Worm (Caenorhabditis elegans) whole organism, early embryonic: Measurements from ENCODE around the gene rpc-2.

Source experiments
- B0310.2 ChIP-seq: sonication (generic microtip); optimal IDR thresholded peaks from 2 replicates; lab custom pipeline; 2016; ENCODE audit warnings: mild to moderate bottlenecking, missing genetic modification characterization, missing compliant biosample characterization
- F13C5.2 ChIP-seq: sonication (generic microtip); optimal IDR thresholded peaks from 2 replicates; lab custom pipeline; 2017; ENCODE audit warnings: mild to moderate bottlenecking, missing genetic modification characterization, inconsistent platforms, missing compliant biosample characterization
- ama-1 ChIP-seq: fragments of 150-350 bp; optimal IDR thresholded peaks from 2 replicates; lab custom pipeline; 2014
- ceh-13 ChIP-seq: fragments of 200-800 bp; sonication (Bioruptor generic); optimal IDR thresholded peaks from 2 replicates; lab custom pipeline; 2018; ENCODE audit warnings: mild to moderate bottlenecking, missing genetic modification characterization, missing compliant biosample characterization
- ets-7 ChIP-seq: sonication (generic microtip); optimal IDR thresholded peaks from 2 replicates; lab custom pipeline; 2016; ENCODE audit warnings: missing genotype, missing genetic modification characterization, missing compliant biosample characterization
- flt-1 ChIP-seq: fragments of 200-800 bp; sonication (Bioruptor generic); IDR thresholded peaks from 2 replicates; pipeline ENCODE4 v1.3.6; 2022; ENCODE audit warnings: missing genetic modification characterization, missing compliant biosample characterization
- hmbx-1 ChIP-seq: sonication (generic microtip); optimal IDR thresholded peaks from 2 replicates; lab custom pipeline; 2016; ENCODE audit warnings: mild to moderate bottlenecking, missing genetic modification characterization, missing compliant biosample characterization
- hmg-4 ChIP-seq: fragments of 200-800 bp; sonication (Bioruptor generic); optimal IDR thresholded peaks from 2 replicates; lab custom pipeline; 2018; ENCODE audit warnings: mild to moderate bottlenecking, missing genetic modification characterization, missing compliant biosample characterization
- hnd-1 ChIP-seq: sonication (generic microtip); optimal IDR thresholded peaks from 2 replicates; lab custom pipeline; 2016; ENCODE audit warnings: missing genetic modification characterization, missing compliant biosample characterization
- pes-1 ChIP-seq: fragments of 200-800 bp; sonication (Bioruptor generic); IDR thresholded peaks from 2 replicates; pipeline ENCODE4 v1.3.6; 2022; ENCODE audit warnings: missing genetic modification reagents, missing genetic modification characterization, missing compliant biosample characterization
- scrt-1 ChIP-seq: fragments of 200-800 bp; sonication (Bioruptor generic); IDR thresholded peaks from 2 replicates; pipeline ENCODE4 v1.3.6; 2022; ENCODE audit warnings: missing genetic modification characterization, missing compliant biosample characterization
- tbx-11 ChIP-seq: fragments of 200-800 bp; sonication (Bioruptor generic); IDR thresholded peaks from 2 replicates; pipeline ENCODE4 v1.3.6; 2022; ENCODE audit warnings: missing genetic modification characterization, missing compliant biosample characterization
- tbx-37 ChIP-seq: fragments of 200-800 bp; sonication (Bioruptor generic); conservative IDR thresholded peaks from 2 replicates; pipeline ENCODE4 v1.3.6; 2022; ENCODE audit warnings: missing genetic modification reagents, missing genetic modification characterization, missing compliant biosample characterization

The rpc-2 gene

ce11 chrIII:5611604-5612324, 54.6 kb downstream of the rpc-2 start, which contains the start of gene bas-1:
Gene bas-1 (plus strand): TSS chrIII:5612274.
- TF ChIP-seq pes-1 (GFP tag; lab: Robert Waterston, UW): no peak
- TF ChIP-seq tbx-11: no peak
- TF ChIP-seq B0310.2: no peak
- TF ChIP-seq ceh-13: no peak
- no peak for TF ChIP-seq ets-7 (tag; lab: Kevin White, UChicago)
- TF ChIP-seq ama-1 (lab: Kevin White, UChicago): no peak
- TF ChIP-seq tbx-37 (GFP tag; lab: Robert Waterston, UW): no peak
- no peak for TF ChIP-seq F13C5.2 (tag; lab: Kevin White, UChicago)
- TF ChIP-seq hmg-4: no peak
- no peak for TF ChIP-seq hmbx-1
- TF ChIP-seq flt-1 (GFP tag; lab: Robert Waterston, UW): no peak
- no peak for TF ChIP-seq scrt-1 (GFP tag; lab: Robert Waterston, UW)
- no peak for TF ChIP-seq hnd-1
